Worm (Caenorhabditis elegans): ENCODE data around the gene C50A2.3.

The C50A2.3 gene

ce11 chrIV:1121511-1121910 lies 36.3 kb downstream of the C50A2.3 start:
- no peak for TF ChIP-seq unc-120 (tag; optimal IDR thresholded peaks at IDR 0.05; ENCODE audit: poor library complexity, severe bottlenecking)
- TF ChIP-seq mep-1 (tag; optimal IDR thresholded peaks at IDR 0.05) = no peak
- TF ChIP-seq snpc-4 (tag; optimal IDR thresholded peaks at IDR 0.05) = no peak

- TF ChIP-seq ceh-43 (GFP tag; optimal IDR thresholded peaks at IDR 0.05) = no peak
- no peak for TF ChIP-seq tbx-8 (GFP tag; optimal IDR thresholded peaks at IDR 0.05)
- TF ChIP-seq ztf-11 (tag; optimal IDR thresholded peaks at IDR 0.05) = no peak
- TF ChIP-seq sptf-1 (tag; optimal IDR thresholded peaks at IDR 0.05) = no peak
- no peak for TF ChIP-seq elt-3 (tag; optimal IDR thresholded peaks at IDR 0.05)
- no peak for TF ChIP-seq snpc-4 (tag; optimal IDR thresholded peaks at IDR 0.05)
- no peak for TF ChIP-seq elt-1 (tag; optimal IDR thresholded peaks at IDR 0.05; ENCODE audit: borderline replicate concordance, insufficient read depth)
- TF ChIP-seq mls-2 (tag; optimal IDR thresholded peaks at IDR 0.05) = no peak
Measured at ce11 chrIV:1120865-1121264, 37.0 kb downstream of the C50A2.3 start.

- TF ChIP-seq pha-4 (tag; optimal IDR thresholded peaks at IDR 0.05) (no peak), drap-1 (GFP tag; optimal IDR thresholded peaks at IDR 0.05) (no peak)
Measured at ce11 chrIV:1118566-1118965, 39.3 kb downstream of the C50A2.3 start, which contains the start of gene srx-13. srx-13 (minus strand) TSS chrIV:1118666.

- no peak for TF ChIP-seq ceh-43 (GFP tag; optimal IDR thresholded peaks at IDR 0.05)
- TF ChIP-seq ces-1 (GFP tag; optimal IDR thresholded peaks at IDR 0.05) = no peak
- TF ChIP-seq cnd-1 (tag; optimal IDR thresholded peaks at IDR 0.05) = no peak
- TF ChIP-seq snpc-4 (tag; optimal IDR thresholded peaks at IDR 0.05) = no peak
- no peak for TF ChIP-seq blmp-1 (tag; optimal IDR thresholded peaks at IDR 0.05)
- TF ChIP-seq nhr-237 (tag; optimal IDR thresholded peaks at IDR 0.05) = no peak
- TF ChIP-seq unc-39 (tag; optimal IDR thresholded peaks at IDR 0.05) = no peak
- TF ChIP-seq tbx-8 (GFP tag; optimal IDR thresholded peaks at IDR 0.05) = no peak
- TF ChIP-seq mab-5 (tag; optimal IDR thresholded peaks at IDR 0.05) = no peak
- no peak for TF ChIP-seq mls-2 (tag; optimal IDR thresholded peaks at IDR 0.05)
- no peak for TF ChIP-seq hlh-1 (tag; optimal IDR thresholded peaks at IDR 0.05)
- TF ChIP-seq nhr-76 (tag; optimal IDR thresholded peaks at IDR 0.05) = no peak
- TF ChIP-seq nhr-12 (tag; optimal IDR thresholded peaks at IDR 0.05) = no peak
- no peak for TF ChIP-seq pha-4 (tag; optimal IDR thresholded peaks at IDR 0.05)
- no peak for TF ChIP-seq nhr-2 (tag; optimal IDR thresholded peaks at IDR 0.05)
- no peak for TF ChIP-seq flh-1 (GFP tag; optimal IDR thresholded peaks at IDR 0.05)
Measured at ce11 chrIV:1113638-1114037, 44.2 kb downstream of the C50A2.3 start, which contains the start of gene srx-14. srx-14 (minus strand) TSS chrIV:1113738.

ce11 chrIV:1110999-1111398 lies 46.8 kb downstream of the C50A2.3 start:
- peak; percentile 15 for TF ChIP-seq unc-62 (GFP tag; optimal IDR thresholded peaks at IDR 0.05)
- no peak for TF ChIP-seq ztf-11 (tag; optimal IDR thresholded peaks at IDR 0.05)
- TF ChIP-seq lsy-2 (tag; optimal IDR thresholded peaks at IDR 0.05) = no peak
- TF ChIP-seq zip-8 (tag; optimal IDR thresholded peaks at IDR 0.05) = no peak

ce11 chrIV:1108030-1108429 lies 49.8 kb downstream of the C50A2.3 start:
- TF ChIP-seq sptf-1 (tag; optimal IDR thresholded peaks at IDR 0.05) = peak; percentile 33
- no peak for TF ChIP-seq nhr-2 (tag; optimal IDR thresholded peaks at IDR 0.05)
- TF ChIP-seq ceh-39 (tag; optimal IDR thresholded peaks at IDR 0.05) = no peak
- TF ChIP-seq ces-1 (GFP tag; optimal IDR thresholded peaks at IDR 0.05) = no peak
- TF ChIP-seq hlh-1 (tag; optimal IDR thresholded peaks at IDR 0.05) = peak; percentile 95
- TF ChIP-seq M03D4.4 (tag; optimal IDR thresholded peaks at IDR 0.05) = peak; percentile 51
- peak; percentile 43 for TF ChIP-seq lsy-2 (tag; optimal IDR thresholded peaks at IDR 0.05)
- peak; percentile 99 for TF ChIP-seq unc-62 (GFP tag; optimal IDR thresholded peaks at IDR 0.05)
- peak; percentile 60 for TF ChIP-seq mab-5 (tag; optimal IDR thresholded peaks at IDR 0.05)
- TF ChIP-seq pha-4 (tag; optimal IDR thresholded peaks at IDR 0.05) = no peak
- TF ChIP-seq mls-2 (tag; optimal IDR thresholded peaks at IDR 0.05) = no peak
- TF ChIP-seq mep-1 (tag; optimal IDR thresholded peaks at IDR 0.05) = no peak
- peak; percentile 86 for TF ChIP-seq unc-120 (tag; optimal IDR thresholded peaks at IDR 0.05; ENCODE audit: poor library complexity, severe bottlenecking)
- TF ChIP-seq tbx-8 (GFP tag; optimal IDR thresholded peaks at IDR 0.05) = no peak
- TF ChIP-seq snpc-4 (tag; optimal IDR thresholded peaks at IDR 0.05) = no peak

ce11 chrIV:1107190-1107589 lies 50.6 kb downstream of the C50A2.3 start, which contains the start of gene ost-1:
ost-1 (plus strand) TSS chrIV:1107396.
- TF ChIP-seq unc-62 (GFP tag; optimal IDR thresholded peaks at IDR 0.05) (peak; percentile 87), zip-8 (tag; optimal IDR thresholded peaks at IDR 0.05) (no peak), mep-1 (tag; optimal IDR thresholded peaks at IDR 0.05) (no peak), flh-1 (GFP tag; optimal IDR thresholded peaks at IDR 0.05) (no peak), tbx-8 (GFP tag; optimal IDR thresholded peaks at IDR 0.05) (no peak), ceh-39 (tag; optimal IDR thresholded peaks at IDR 0.05) (no peak), elt-3 (tag; optimal IDR thresholded peaks at IDR 0.05) (no peak), nhr-28 (tag; optimal IDR thresholded peaks at IDR 0.05) (no peak), cnd-1 (tag; optimal IDR thresholded peaks at IDR 0.05) (no peak), pha-4 (tag; optimal IDR thresholded peaks at IDR 0.05) (no peak), ham-2 (GFP tag; optimal IDR thresholded peaks at IDR 0.05) (no peak), hlh-1 (tag; optimal IDR thresholded peaks at IDR 0.05) (peak; percentile 74), lin-32 (GFP tag; optimal IDR thresholded peaks at IDR 0.05) (no peak), ceh-43 (GFP tag; optimal IDR thresholded peaks at IDR 0.05) (no peak), unc-120 (tag; optimal IDR thresholded peaks at IDR 0.05; ENCODE audit: poor library complexity, severe bottlenecking) (peak; percentile 78), ces-1 (GFP tag; optimal IDR thresholded peaks at IDR 0.05) (no peak), ceh-83 (GFP tag; optimal IDR thresholded peaks at IDR 0.05) (no peak), mab-5 (tag; optimal IDR thresholded peaks at IDR 0.05) (no peak), unc-39 (tag; optimal IDR thresholded peaks at IDR 0.05) (no peak), lin-13 (tag; optimal IDR thresholded peaks at IDR 0.05) (no peak), nhr-76 (tag; optimal IDR thresholded peaks at IDR 0.05) (no peak), elt-1 (tag; optimal IDR thresholded peaks at IDR 0.05; ENCODE audit: borderline replicate concordance, insufficient read depth) (no peak)
